Worm (Caenorhabditis elegans) whole organism, midembryonic: Measurements from ENCODE around the gene twk-17.

Experiments used
- T22C8.4 ChIP-seq: fragments of 200-800 bp; sonication (Bioruptor generic); IDR thresholded peaks from 2 replicates; pipeline ENCODE4 v1.3.6; 2022; ENCODE audit warnings: missing genetic modification characterization, missing compliant biosample characterization
- cog-1 ChIP-seq: sonication (generic microtip); optimal IDR thresholded peaks from 2 replicates; lab custom pipeline; 2016; ENCODE audit warnings: missing genetic modification characterization, missing compliant biosample characterization
- flt-1 ChIP-seq: fragments of 200-800 bp; sonication (Bioruptor generic); IDR thresholded peaks from 2 replicates; pipeline ENCODE4 v1.3.6; 2022; ENCODE audit warnings: missing genetic modification characterization, missing compliant biosample characterization
- klf-2 ChIP-seq: fragments of 200-800 bp; sonication (Bioruptor generic); conservative IDR thresholded peaks from 2 replicates; pipeline ENCODE4 v1.3.6; 2022; ENCODE audit warnings: missing genetic modification reagents, missing genetic modification characterization, missing compliant biosample characterization
- med-1 ChIP-seq: sonication (generic microtip); optimal IDR thresholded peaks from 2 replicates; lab custom pipeline; 2017; ENCODE audit warnings: missing genetic modification characterization, mild to moderate bottlenecking, missing compliant biosample characterization, antibody characterized with exemption, missing genetic modification reagents; ENCODE audit not compliant: insufficient read depth
- ref-1 ChIP-seq: fragments of 200-800 bp; sonication (Bioruptor generic); conservative IDR thresholded peaks from 2 replicates; pipeline ENCODE4 v1.3.6; 2022; ENCODE audit warnings: missing genetic modification reagents, missing genetic modification characterization, missing compliant biosample characterization
- tab-1 ChIP-seq: fragments of 200-800 bp; sonication (Bioruptor generic); IDR thresholded peaks from 2 replicates; pipeline ENCODE4 v1.3.6; 2022; ENCODE audit warnings: missing genetic modification characterization, missing compliant biosample characterization
- ztf-23 ChIP-seq: fragments of 200-800 bp; sonication (Bioruptor generic); IDR thresholded peaks from 2 replicates; pipeline ENCODE4 v1.3.6; 2022; ENCODE audit warnings: missing genetic modification reagents, missing genetic modification characterization, missing compliant biosample characterization
- ztf-29 ChIP-seq: fragments of 200-800 bp; sonication (Bioruptor generic); IDR thresholded peaks from 2 replicates; pipeline ENCODE4 v1.3.6; 2022; ENCODE audit warnings: missing genetic modification reagents, missing genetic modification characterization, missing compliant biosample characterization

The twk-17 gene

DNA sequence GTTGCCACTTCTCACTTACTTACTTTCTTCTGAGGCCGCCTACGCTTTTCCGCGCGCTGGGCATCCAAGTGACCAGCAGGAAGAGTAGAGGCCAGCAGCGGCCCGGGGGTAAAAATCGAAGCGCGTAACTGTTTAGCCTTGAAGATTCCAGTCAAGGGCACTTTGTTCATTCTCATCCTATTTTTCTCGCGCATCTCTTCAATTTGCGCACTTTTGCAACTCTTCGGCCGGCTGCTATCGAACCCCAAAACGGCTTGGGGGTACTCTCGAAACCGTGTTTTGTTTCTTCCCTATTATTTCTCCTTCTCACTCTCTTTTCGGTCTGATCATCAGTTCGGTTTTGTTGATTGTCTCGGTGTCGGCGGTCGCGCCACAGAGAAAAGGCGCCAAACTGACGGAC is 21.3 kb downstream of the twk-17 start:
- TF ChIP-seq klf-2 (GFP tag; lab: Robert Waterston, UW) (no peak), flt-1 (GFP tag; lab: Robert Waterston, UW) (no peak), T22C8.4 (GFP tag; lab: Robert Waterston, UW) (no peak), ztf-29 (GFP tag; lab: Robert Waterston, UW) (no peak)

- TF ChIP-seq tab-1 (GFP tag; lab: Robert Waterston, UW) (no peak), cog-1 (no peak), T22C8.4 (GFP tag; lab: Robert Waterston, UW) (no peak), med-1 (GFP tag; lab: Kevin White, UChicago) (no peak), ref-1 (GFP tag; lab: Robert Waterston, UW) (no peak), ztf-23 (GFP tag; lab: Robert Waterston, UW) (no peak), flt-1 (GFP tag; lab: Robert Waterston, UW) (no peak), klf-2 (GFP tag; lab: Robert Waterston, UW) (no peak)
These were observed 22.1 kb downstream of the twk-17 start, which contains the start of gene adt-2 for ce11 chrX:7585610-7586259. Gene adt-2, plus strand, starts transcription at chrX:7586209.

- TF ChIP-seq cog-1 (no peak), T22C8.4 (GFP tag; lab: Robert Waterston, UW) (no peak)
These were observed 24.0 kb downstream of the twk-17 start for ce11 chrX:7583930-7584329.

ce11 chrX:7582223-7582622 is 25.7 kb downstream of the twk-17 start:
- TF ChIP-seq T22C8.4 (GFP tag; lab: Robert Waterston, UW), result no peak
- no peak for TF ChIP-seq med-1 (GFP tag; lab: Kevin White, UChicago)
- TF ChIP-seq cog-1, result no peak
- TF ChIP-seq ref-1 (GFP tag; lab: Robert Waterston, UW), result no peak

ce11 chrX:7578308-7578707 is 29.6 kb downstream of the twk-17 start:
- no peak for TF ChIP-seq ref-1 (GFP tag; lab: Robert Waterston, UW)
- no peak for TF ChIP-seq tab-1 (GFP tag; lab: Robert Waterston, UW)
- no peak for TF ChIP-seq cog-1
- no peak for TF ChIP-seq ztf-23 (GFP tag; lab: Robert Waterston, UW)
- no peak for TF ChIP-seq T22C8.4 (GFP tag; lab: Robert Waterston, UW)

DNA sequence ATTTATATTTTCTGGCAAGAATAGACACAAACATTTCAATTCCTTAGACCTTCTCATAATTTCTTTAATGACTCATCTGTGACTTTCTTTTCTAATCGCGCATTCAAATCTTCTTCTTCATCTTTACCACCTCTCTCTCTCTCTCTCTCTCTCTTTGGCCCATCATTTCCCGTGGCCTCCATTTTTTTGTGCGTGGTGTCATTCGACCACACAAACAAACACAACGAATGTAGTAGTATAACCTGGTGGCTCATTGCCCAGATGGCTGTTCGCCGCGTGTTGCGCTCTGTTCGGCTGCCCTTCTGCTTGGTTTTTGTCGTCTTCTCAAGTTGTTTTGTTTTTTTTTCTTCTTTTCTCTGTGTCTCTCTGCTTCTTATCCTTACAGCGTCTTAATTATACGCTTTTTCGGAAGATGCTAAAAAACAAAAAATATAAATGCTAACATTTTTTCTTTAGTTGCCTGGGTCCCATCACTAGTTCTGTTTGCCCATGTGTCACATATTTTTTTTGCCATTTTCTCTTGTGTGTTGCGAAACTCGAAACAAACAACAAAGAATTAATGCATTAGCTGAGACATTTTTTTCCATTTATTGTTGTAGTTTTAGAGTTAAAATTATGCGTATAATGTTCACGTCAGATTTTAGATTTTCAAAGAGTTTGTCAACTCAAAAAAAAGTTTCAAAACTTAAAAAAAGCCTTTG is 30.3 kb downstream of the twk-17 start:
- no peak for TF ChIP-seq klf-2 (GFP tag; lab: Robert Waterston, UW)
- TF ChIP-seq flt-1 (GFP tag; lab: Robert Waterston, UW), result no peak
- TF ChIP-seq tab-1 (GFP tag; lab: Robert Waterston, UW), result no peak
- no peak for TF ChIP-seq T22C8.4 (GFP tag; lab: Robert Waterston, UW)
- no peak for TF ChIP-seq ztf-29 (GFP tag; lab: Robert Waterston, UW)
- no peak for TF ChIP-seq ztf-23 (GFP tag; lab: Robert Waterston, UW)
- no peak for TF ChIP-seq med-1 (GFP tag; lab: Kevin White, UChicago)
- no peak for TF ChIP-seq ref-1 (GFP tag; lab: Robert Waterston, UW)
- no peak for TF ChIP-seq cog-1

DNA sequence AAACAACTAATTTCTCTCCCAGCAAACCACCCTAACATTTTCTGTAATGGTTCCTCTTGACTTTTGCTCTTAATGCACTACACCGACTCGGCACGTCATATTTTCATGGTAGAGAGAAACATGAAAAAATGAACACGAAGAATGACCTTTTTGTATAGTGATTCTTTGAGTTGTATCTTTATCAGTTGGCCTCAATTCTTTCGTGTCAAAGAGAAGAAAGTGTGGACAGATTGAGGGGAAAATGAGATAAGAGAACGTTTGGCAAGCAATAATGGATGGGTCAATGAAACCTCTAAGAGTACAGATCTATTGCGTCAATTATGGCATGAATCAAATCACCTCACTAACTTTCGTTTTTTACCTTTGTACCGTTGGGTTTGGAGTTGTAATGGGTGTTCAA is 31.9 kb downstream of the twk-17 start:
- no peak for TF ChIP-seq T22C8.4 (GFP tag; lab: Robert Waterston, UW)
- TF ChIP-seq ztf-23 (GFP tag; lab: Robert Waterston, UW), result no peak
- no peak for TF ChIP-seq cog-1
- TF ChIP-seq klf-2 (GFP tag; lab: Robert Waterston, UW), result no peak
- no peak for TF ChIP-seq ztf-29 (GFP tag; lab: Robert Waterston, UW)
- TF ChIP-seq med-1 (GFP tag; lab: Kevin White, UChicago), result no peak
- TF ChIP-seq tab-1 (GFP tag; lab: Robert Waterston, UW), result no peak
- TF ChIP-seq ref-1 (GFP tag; lab: Robert Waterston, UW), result no peak
- no peak for TF ChIP-seq flt-1 (GFP tag; lab: Robert Waterston, UW)

ce11 chrX:7573629-7574028 is 34.3 kb downstream of the twk-17 start:
- TF ChIP-seq klf-2 (GFP tag; lab: Robert Waterston, UW) (no peak), tab-1 (GFP tag; lab: Robert Waterston, UW) (no peak), flt-1 (GFP tag; lab: Robert Waterston, UW) (no peak), ref-1 (GFP tag; lab: Robert Waterston, UW) (no peak), med-1 (GFP tag; lab: Kevin White, UChicago) (no peak), cog-1 (peak; percentile 7)

DNA sequence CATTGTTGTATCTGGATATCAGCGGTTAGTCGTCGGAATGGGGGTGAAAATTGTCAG is 34.5 kb downstream of the twk-17 start, which contains the start of the genes unc-98 and F08C6.18:
TSS of gene unc-98 (minus strand) at position 48 of the 57 bp plus-strand sequence.
TSS of gene F08C6.18 (minus strand) at position 57 of the 57 bp plus-strand sequence.
- TF ChIP-seq med-1 (GFP tag; lab: Kevin White, UChicago) (no peak), ref-1 (GFP tag; lab: Robert Waterston, UW) (no peak), ztf-29 (GFP tag; lab: Robert Waterston, UW) (no peak), cog-1 (no peak), T22C8.4 (GFP tag; lab: Robert Waterston, UW) (no peak), tab-1 (GFP tag; lab: Robert Waterston, UW) (no peak), flt-1 (GFP tag; lab: Robert Waterston, UW) (no peak), ztf-23 (GFP tag; lab: Robert Waterston, UW) (no peak), klf-2 (GFP tag; lab: Robert Waterston, UW) (no peak)

DNA sequence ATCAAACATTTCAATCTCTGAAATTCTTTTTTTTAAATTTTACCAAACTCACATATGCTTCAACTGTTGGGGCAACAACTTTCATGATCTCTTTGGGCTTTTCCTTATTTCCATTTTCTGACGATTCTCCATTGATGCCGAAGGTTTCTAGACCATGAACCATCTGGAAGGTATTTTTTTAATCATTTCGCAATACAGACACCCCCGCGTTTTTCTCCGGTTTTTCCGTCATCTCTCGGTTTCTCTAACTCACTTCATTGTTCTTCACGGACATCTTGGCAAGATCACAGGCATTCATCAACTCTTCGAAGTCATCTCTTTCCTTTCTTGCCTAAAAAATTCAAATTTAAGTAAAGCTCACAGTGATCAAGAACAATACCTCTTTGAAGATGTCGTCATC is 34.7 kb downstream of the twk-17 start:
- no peak for TF ChIP-seq med-1 (GFP tag; lab: Kevin White, UChicago)
- no peak for TF ChIP-seq T22C8.4 (GFP tag; lab: Robert Waterston, UW)
- TF ChIP-seq tab-1 (GFP tag; lab: Robert Waterston, UW), result no peak
- no peak for TF ChIP-seq klf-2 (GFP tag; lab: Robert Waterston, UW)
- no peak for TF ChIP-seq ref-1 (GFP tag; lab: Robert Waterston, UW)
- no peak for TF ChIP-seq flt-1 (GFP tag; lab: Robert Waterston, UW)
- no peak for TF ChIP-seq cog-1
- TF ChIP-seq ztf-23 (GFP tag; lab: Robert Waterston, UW), result no peak
- no peak for TF ChIP-seq ztf-29 (GFP tag; lab: Robert Waterston, UW)
